Fruit fly (Drosophila melanogaster) whole organism, wandering third instar larva: Measurements from ENCODE around the gene CG3638.

ENCODE experiments used
- Abd-B ChIP-seq: fragments of >200 bp; optimal IDR thresholded peaks from 2 replicates; lab custom pipeline; 2017; ENCODE audit warnings: missing biosample characterization, missing genetic modification characterization
- CG32264 ChIP-seq: fragments of 200-800 bp; sonication (Bioruptor generic); optimal IDR thresholded peaks from 2 replicates; lab custom pipeline; 2016; ENCODE audit warnings: missing biosample characterization, missing genetic modification characterization
- CG9705 ChIP-seq: fragments of 200-800 bp; sonication (Bioruptor generic); optimal IDR thresholded peaks from 2 replicates; lab custom pipeline; 2018; ENCODE audit warnings: missing biosample characterization, mild to moderate bottlenecking, missing genetic modification characterization
- CrebA ChIP-seq: fragments of 200-800 bp; sonication (Bioruptor generic); optimal IDR thresholded peaks from 2 replicates; lab custom pipeline; 2016; ENCODE audit warnings: missing biosample characterization, mild to moderate bottlenecking, missing genetic modification characterization, borderline replicate concordance
- Dfd ChIP-seq: fragments of >200 bp; optimal IDR thresholded peaks from 2 replicates; lab custom pipeline; 2017; ENCODE audit warnings: missing biosample characterization, missing genetic modification characterization
- Dif ChIP-seq: fragments of 200-275, 200-300 bp; sonication (Bioruptor generic); optimal IDR thresholded peaks from 2 replicates; lab custom pipeline; 2018; ENCODE audit warnings: missing biosample characterization, missing genetic modification characterization; ENCODE audit not compliant: partially characterized antibody
- GATAd ChIP-seq: sonication (Bioruptor generic); optimal IDR thresholded peaks from 2 replicates; lab custom pipeline; 2016; ENCODE audit warnings: missing biosample characterization, missing genetic modification characterization
- HLH106 ChIP-seq: fragments of 200-800 bp; optimal IDR thresholded peaks from 3 replicates; lab custom pipeline; 2019; ENCODE audit warnings: missing biosample characterization, mild to moderate bottlenecking, missing genetic modification characterization, moderate library complexity
- Hnf4 ChIP-seq: fragments of 200-800 bp; sonication (Bioruptor generic); optimal IDR thresholded peaks from 2 replicates; lab custom pipeline; 2016; ENCODE audit warnings: missing biosample characterization, mild to moderate bottlenecking, missing genetic modification characterization
- Hr78 ChIP-seq: fragments of >200 bp; optimal IDR thresholded peaks from 2 replicates; lab custom pipeline; 2017; ENCODE audit warnings: missing biosample characterization, missing genetic modification characterization
- Hr83 ChIP-seq: fragments of 200-300 bp; sonication (Bioruptor generic); optimal IDR thresholded peaks from 2 replicates; lab custom pipeline; 2016; ENCODE audit warnings: missing biosample characterization, mild to moderate bottlenecking, missing genetic modification characterization, moderate library complexity; ENCODE audit not compliant: poor library complexity, severe bottlenecking
- Jra ChIP-seq: sonication (Bioruptor generic); optimal IDR thresholded peaks from 2 replicates; lab custom pipeline; 2016; ENCODE audit warnings: missing biosample characterization, missing genetic modification characterization
- Mio ChIP-seq: sonication (Bioruptor generic); optimal IDR thresholded peaks from 2 replicates; lab custom pipeline; 2016; ENCODE audit warnings: missing biosample characterization, missing genetic modification characterization
- N ChIP-seq: fragments of >200 bp; optimal IDR thresholded peaks from 2 replicates; lab custom pipeline; 2018; ENCODE audit warnings: missing biosample characterization, missing external identifiers, missing genetic modification characterization
- OdsH ChIP-seq: fragments of 200-800 bp; sonication (Bioruptor generic); optimal IDR thresholded peaks from 2 replicates; lab custom pipeline; 2016; ENCODE audit warnings: missing biosample characterization, mild to moderate bottlenecking, missing genetic modification characterization
- Rel ChIP-seq, 2 experiments: fragments of 200-800 bp; sonication (Bioruptor generic) in 1 of 2; optimal IDR thresholded peaks; 2 replicates in 1 of 2; 3 replicates in 1 of 2; lab custom pipeline; 2016 to 2019; ENCODE audit warnings: mild to moderate bottlenecking in 2 of 2, missing biosample characterization in 2 of 2, missing genetic modification characterization in 2 of 2, moderate library complexity in 1 of 2
- Sp1 ChIP-seq: fragments of 200-800 bp; sonication (Bioruptor generic); optimal IDR thresholded peaks from 3 replicates; lab custom pipeline; 2019; ENCODE audit warnings: missing biosample characterization, mild to moderate bottlenecking, missing genetic modification characterization, moderate library complexity
- Vsx2 ChIP-seq: fragments of 200-300, 225-300 bp; sonication (Bioruptor generic); optimal IDR thresholded peaks from 2 replicates; lab custom pipeline; 2018; ENCODE audit warnings: missing biosample characterization, missing genetic modification characterization; ENCODE audit not compliant: partially characterized antibody
- br ChIP-seq: fragments of 200-800 bp; sonication (Bioruptor generic); optimal IDR thresholded peaks from 2 replicates; lab custom pipeline; 2016; ENCODE audit warnings: missing biosample characterization, missing genetic modification characterization
- brk ChIP-seq: fragments of 200-800 bp; sonication (Bioruptor generic); optimal IDR thresholded peaks from 2 replicates; lab custom pipeline; 2016; ENCODE audit warnings: missing biosample characterization, mild to moderate bottlenecking, missing genetic modification characterization
- dmrt93B ChIP-seq: fragments of 200-800 bp; sonication (Bioruptor generic); optimal IDR thresholded peaks from 2 replicates; lab custom pipeline; 2018; ENCODE audit warnings: missing biosample characterization, mild to moderate bottlenecking, missing genetic modification characterization
- dsf ChIP-seq: sonication (Bioruptor generic); optimal IDR thresholded peaks from 2 replicates; lab custom pipeline; 2016; ENCODE audit warnings: missing biosample characterization, missing genetic modification characterization, borderline replicate concordance
- ey ChIP-seq: fragments of 200-800 bp; sonication (Bioruptor generic); optimal IDR thresholded peaks from 2 replicates; lab custom pipeline; 2016; ENCODE audit warnings: missing biosample characterization, missing genetic modification characterization
- fru ChIP-seq: fragments of 200-800 bp; sonication (Bioruptor generic); optimal IDR thresholded peaks from 3 replicates; lab custom pipeline; 2016; ENCODE audit warnings: missing biosample characterization, mild to moderate bottlenecking, missing genetic modification characterization
- h ChIP-seq: fragments of 200-800 bp; sonication (Bioruptor generic); optimal IDR thresholded peaks from 3 replicates; lab custom pipeline; 2016; ENCODE audit warnings: missing biosample characterization, mild to moderate bottlenecking, missing genetic modification characterization
- jim ChIP-seq: fragments of 175-275, 200-325 bp; sonication (Bioruptor generic); optimal IDR thresholded peaks from 2 replicates; lab custom pipeline; 2016; ENCODE audit warnings: missing biosample characterization, mild to moderate bottlenecking, missing genetic modification characterization
- lola ChIP-seq: fragments of >200 bp; optimal IDR thresholded peaks from 2 replicates; lab custom pipeline; 2017; ENCODE audit warnings: missing biosample characterization, missing genetic modification characterization
- pan ChIP-seq: fragments of >200 bp; optimal IDR thresholded peaks from 2 replicates; lab custom pipeline; 2017
- psq ChIP-seq: fragments of 200-800 bp; sonication (Bioruptor generic); optimal IDR thresholded peaks from 3 replicates; lab custom pipeline; 2017; ENCODE audit warnings: missing biosample characterization, mild to moderate bottlenecking, missing genetic modification characterization, moderate library complexity
- sage ChIP-seq: fragments of 200-800 bp; sonication (Bioruptor generic); optimal IDR thresholded peaks from 2 replicates; lab custom pipeline; 2016; ENCODE audit warnings: missing biosample characterization, mild to moderate bottlenecking, missing genetic modification characterization
- sv ChIP-seq: fragments of 200-800 bp; sonication (Bioruptor generic); optimal IDR thresholded peaks from 3 replicates; lab custom pipeline; 2016; ENCODE audit warnings: missing biosample characterization, missing genetic modification characterization
- tai ChIP-seq: sonication (Bioruptor generic); optimal IDR thresholded peaks from 2 replicates; lab custom pipeline; 2016; ENCODE audit warnings: missing biosample characterization, missing genetic modification characterization
- usp ChIP-seq: fragments of >200 bp; optimal IDR thresholded peaks from 2 replicates; lab custom pipeline; 2017; ENCODE audit warnings: missing biosample characterization, missing genetic modification characterization
- woc ChIP-seq: sonication (Bioruptor generic); optimal IDR thresholded peaks from 2 replicates; lab custom pipeline; 2016; ENCODE audit warnings: missing biosample characterization, mild to moderate bottlenecking, missing genetic modification characterization

Gene CG3638

dm6 chrX:1181320-1181719 lies 55.2 kb downstream of the CG3638 start, which contains the start of gene CG14627:
TSS of gene CG14627 (plus strand) at chrX:1181620.
- no peak for TF ChIP-seq sv (GFP tag; lab: Kevin White, UChicago)

- no peak for TF ChIP-seq Rel (GFP tag; optimal IDR thresholded peaks at IDR 0.05; lab: Kevin White, UChicago)
- TF ChIP-seq Rel (tag; optimal IDR thresholded peaks at IDR 0.05; lab: Kevin White, UChicago), result no peak
- TF ChIP-seq h, result no peak
- TF ChIP-seq pan, result no peak
- TF ChIP-seq Mio (GFP tag; lab: Kevin White, UChicago), result no peak
- TF ChIP-seq GATAd (GFP tag; lab: Kevin White, UChicago), result no peak
- no peak for TF ChIP-seq Hr83 (GFP tag; lab: Kevin White, UChicago)
- no peak for TF ChIP-seq HLH106
- TF ChIP-seq sage (GFP tag; lab: Kevin White, UChicago), result no peak
- no peak for TF ChIP-seq CG32264
- no peak for TF ChIP-seq CG9705 (GFP tag; lab: Kevin White, UChicago)
- no peak for TF ChIP-seq Vsx2 (GFP tag; lab: Kevin White, UChicago)
- TF ChIP-seq Abd-B (GFP tag; lab: Kevin White, UChicago), result no peak
Measured at dm6 chrX:1180865-1181264, 55.6 kb downstream of the CG3638 start.

dm6 chrX:1179865-1180264 lies 56.6 kb downstream of the CG3638 start, which contains the start of gene CG11379:
TSS of gene CG11379 (plus strand) at chrX:1180165.
- no peak for TF ChIP-seq Hnf4 (GFP tag; lab: Kevin White, UChicago)

dm6 chrX:1175993-1176392 lies 60.5 kb downstream of the CG3638 start, which contains the start of gene CG11384:
TSS of gene CG11384 (minus strand) at chrX:1176035.
- TF ChIP-seq woc (GFP tag; lab: Kevin White, UChicago) (no peak), brk (no peak), pan (no peak), Abd-B (GFP tag; lab: Kevin White, UChicago) (no peak), dmrt93B (GFP tag; lab: Kevin White, UChicago) (no peak), N (GFP tag; lab: Kevin White, UChicago) (no peak), br (GFP tag; lab: Kevin White, UChicago) (no peak), usp (GFP tag; lab: Kevin White, UChicago) (no peak), CG32264 (no peak), Sp1 (GFP tag; lab: Kevin White, UChicago) (no peak), h (no peak), psq (GFP tag; lab: Kevin White, UChicago) (no peak), OdsH (GFP tag; lab: Kevin White, UChicago) (no peak), sage (GFP tag; lab: Kevin White, UChicago) (no peak), CrebA (GFP tag; lab: Kevin White, UChicago) (no peak), Hnf4 (GFP tag; lab: Kevin White, UChicago) (no peak), sv (GFP tag; lab: Kevin White, UChicago) (no peak), fru (GFP tag; lab: Kevin White, UChicago) (no peak), Mio (GFP tag; lab: Kevin White, UChicago) (no peak)

- TF ChIP-seq Dfd (GFP tag; lab: Kevin White, UChicago), result peak; percentile 54
- no peak for TF ChIP-seq fru (GFP tag; lab: Kevin White, UChicago)
Measured at dm6 chrX:1173564-1173963, 62.9 kb downstream of the CG3638 start.

- TF ChIP-seq CG32264, result no peak
Measured at dm6 chrX:1172756-1173422, 63.6 kb downstream of the CG3638 start.

- TF ChIP-seq Dif (GFP tag; lab: Kevin White, UChicago) (no peak), N (GFP tag; lab: Kevin White, UChicago) (no peak), woc (GFP tag; lab: Kevin White, UChicago) (peak; percentile 0), HLH106 (peak; percentile 56), Hr83 (GFP tag; lab: Kevin White, UChicago) (no peak), jim (GFP tag; lab: Kevin White, UChicago) (no peak), Mio (GFP tag; lab: Kevin White, UChicago) (no peak), Jra (GFP tag; lab: Kevin White, UChicago) (no peak), dsf (GFP tag; lab: Kevin White, UChicago) (no peak), Vsx2 (GFP tag; lab: Kevin White, UChicago) (no peak), usp (GFP tag; lab: Kevin White, UChicago) (no peak), brk (no peak), CG9705 (GFP tag; lab: Kevin White, UChicago) (peak; percentile 6), GATAd (GFP tag; lab: Kevin White, UChicago) (no peak), sv (GFP tag; lab: Kevin White, UChicago) (no peak), ey (GFP tag; lab: Kevin White, UChicago) (peak; percentile 37), dmrt93B (GFP tag; lab: Kevin White, UChicago) (peak; percentile 23), tai (GFP tag; lab: Kevin White, UChicago) (no peak), CG32264 (no peak), h (peak; percentile 63), Hr78 (no peak), Dfd (GFP tag; lab: Kevin White, UChicago) (no peak), OdsH (GFP tag; lab: Kevin White, UChicago) (peak; percentile 30), lola (GFP tag; lab: Kevin White, UChicago) (no peak), CrebA (GFP tag; lab: Kevin White, UChicago) (no peak)
Measured at dm6 chrX:1171018-1171417, 65.5 kb downstream of the CG3638 start.
